Worm (Caenorhabditis elegans) whole organism, young adult: ENCODE measurements around the gene W03A5.6.

ENCODE experiments used
- B0035.1 ChIP-seq: sonication (generic microtip); optimal IDR thresholded peaks from 2 replicates; lab custom pipeline; 2016; ENCODE audit warnings: missing genetic modification characterization, mild to moderate bottlenecking, missing compliant biosample characterization, missing genotype, missing genetic modification reagents
- C06A6.2 ChIP-seq: fragments of 200-800 bp; sonication (Bioruptor generic); conservative IDR thresholded peaks from 2 replicates; pipeline ENCODE4 v1.3.6; 2022; ENCODE audit warnings: missing genetic modification characterization, missing compliant biosample characterization
- F52B5.7 ChIP-seq: sonication (generic microtip); optimal IDR thresholded peaks from 2 replicates; lab custom pipeline; 2016; ENCODE audit warnings: mild to moderate bottlenecking, missing genetic modification characterization, missing compliant biosample characterization
- F57A8.1 ChIP-seq: fragments of 200-800 bp; sonication (Bioruptor generic); optimal IDR thresholded peaks from 2 replicates; lab custom pipeline; 2018; ENCODE audit warnings: mild to moderate bottlenecking, missing genetic modification characterization, moderate library complexity, missing compliant biosample characterization
- K11D2.4 ChIP-seq: fragments of 200-800 bp; sonication (Bioruptor generic); IDR thresholded peaks from 2 replicates; pipeline ENCODE4 v1.3.6; 2022; ENCODE audit warnings: missing genetic modification reagents, missing genetic modification characterization, missing compliant biosample characterization
- K12H6.12 ChIP-seq: fragments of 200-800 bp; sonication (Bioruptor generic); optimal IDR thresholded peaks from 2 replicates; lab custom pipeline; 2018; ENCODE audit warnings: mild to moderate bottlenecking, missing genetic modification characterization, missing compliant biosample characterization
- Y56A3A.18 ChIP-seq: fragments of 200-800 bp; sonication (Bioruptor generic); IDR thresholded peaks from 2 replicates; pipeline ENCODE4 v1.3.6; 2022; ENCODE audit warnings: missing genetic modification reagents, missing genetic modification characterization, missing compliant biosample characterization
- ZK185.1 ChIP-seq: sonication (generic microtip); optimal IDR thresholded peaks from 2 replicates; lab custom pipeline; 2016; ENCODE audit warnings: mild to moderate bottlenecking, missing genetic modification characterization, missing compliant biosample characterization; ENCODE audit not compliant: poor library complexity, severe bottlenecking
- akir-1 ChIP-seq: fragments of 200-800 bp; sonication (Bioruptor generic); optimal IDR thresholded peaks from 2 replicates; lab custom pipeline; 2018; ENCODE audit warnings: mild to moderate bottlenecking, missing genetic modification characterization, moderate library complexity, missing compliant biosample characterization
- atf-7 ChIP-seq: sonication (generic microtip); optimal IDR thresholded peaks from 2 replicates; lab custom pipeline; 2017; ENCODE audit warnings: mild to moderate bottlenecking, missing genetic modification characterization, missing compliant biosample characterization
- bed-1 ChIP-seq: fragments of 200-800 bp; sonication (Bioruptor generic); IDR thresholded peaks from 2 replicates; pipeline ENCODE4 v1.3.6; 2022; ENCODE audit warnings: missing genetic modification reagents, missing genetic modification characterization, missing compliant biosample characterization
- bed-2 ChIP-seq: fragments of 200-800 bp; sonication (Bioruptor generic); IDR thresholded peaks from 2 replicates; pipeline ENCODE4 v1.3.6; 2022; ENCODE audit warnings: missing genetic modification reagents, missing genetic modification characterization, missing compliant biosample characterization
- ceh-40 ChIP-seq: fragments of 200-800 bp; sonication (Bioruptor generic); IDR thresholded peaks from 2 replicates; pipeline ENCODE4 v1.3.6; 2022; ENCODE audit warnings: missing genetic modification characterization, missing compliant biosample characterization
- ceh-58 ChIP-seq: fragments of 200-800 bp; sonication (Bioruptor generic); IDR thresholded peaks from 2 replicates; pipeline ENCODE4 v1.3.6; 2022; ENCODE audit warnings: missing genetic modification characterization, missing compliant biosample characterization
- egl-44 ChIP-seq: fragments of 200-800 bp; sonication (Bioruptor generic); IDR thresholded peaks from 2 replicates; pipeline ENCODE4 v1.3.6; 2022; ENCODE audit warnings: missing genetic modification reagents, missing genetic modification characterization, missing compliant biosample characterization
- egrh-3 ChIP-seq: fragments of 200-800 bp; sonication (Bioruptor generic); IDR thresholded peaks from 2 replicates; pipeline ENCODE4 v1.3.6; 2022; ENCODE audit warnings: missing genetic modification reagents, missing genetic modification characterization, missing compliant biosample characterization
- ets-4 ChIP-seq: fragments of 200-800 bp; sonication (Bioruptor generic); optimal IDR thresholded peaks from 2 replicates; lab custom pipeline; 2018; ENCODE audit warnings: mild to moderate bottlenecking, missing genetic modification characterization, missing compliant biosample characterization
- lin-26 ChIP-seq: fragments of 200-800 bp; sonication (Bioruptor generic); IDR thresholded peaks from 2 replicates; pipeline ENCODE4 v1.3.6; 2022; ENCODE audit warnings: missing genetic modification reagents, missing genetic modification characterization, missing compliant biosample characterization
- lin-35 ChIP-seq, 3 experiments: fragments of 150-350 bp in 2 of 3; sonication (generic microtip) in 1 of 3; optimal IDR thresholded peaks; 2 replicates each; lab custom pipeline; 2014 to 2018; ENCODE audit warnings: missing biosample characterization in 3 of 3, missing genetic modification characterization in 3 of 3, missing genetic modification reagents in 3 of 3
- mxl-1 ChIP-seq: sonication (generic microtip); optimal IDR thresholded peaks from 2 replicates; lab custom pipeline; 2016; ENCODE audit warnings: missing genetic modification characterization, missing compliant biosample characterization
- nfya-2 ChIP-seq: fragments of 200-800 bp; sonication (Bioruptor generic); IDR thresholded peaks from 2 replicates; pipeline ENCODE4 v1.3.6; 2022; ENCODE audit warnings: missing genetic modification reagents, missing genetic modification characterization, missing compliant biosample characterization
- pbrm-1 ChIP-seq: fragments of 200-800 bp; sonication (Bioruptor generic); IDR thresholded peaks from 2 replicates; pipeline ENCODE4 v1.3.6; 2022; ENCODE audit warnings: missing genetic modification reagents, missing genetic modification characterization, missing compliant biosample characterization
- sea-2 ChIP-seq: fragments of 200-800 bp; sonication (Bioruptor generic); IDR thresholded peaks from 2 replicates; pipeline ENCODE4 v1.3.6; 2022; ENCODE audit warnings: missing genetic modification characterization, missing compliant biosample characterization
- snpc-1.1 ChIP-seq: sonication (generic microtip); optimal IDR thresholded peaks from 2 replicates; lab custom pipeline; 2017; ENCODE audit warnings: missing genetic modification characterization, mild to moderate bottlenecking, missing compliant biosample characterization, antibody characterized with exemption, moderate library complexity, missing genotype, missing genetic modification reagents; ENCODE audit not compliant: insufficient read depth
- tlf-1 ChIP-seq: fragments of 200-800 bp; sonication (Bioruptor generic); optimal IDR thresholded peaks from 2 replicates; lab custom pipeline; 2018; ENCODE audit warnings: mild to moderate bottlenecking, missing genetic modification characterization, missing compliant biosample characterization
- ztf-18 ChIP-seq: sonication (generic microtip); optimal IDR thresholded peaks from 2 replicates; lab custom pipeline; 2016; ENCODE audit warnings: missing genotype, mild to moderate bottlenecking, missing genetic modification characterization, missing compliant biosample characterization
- ztf-26 ChIP-seq: sonication (generic microtip); optimal IDR thresholded peaks from 2 replicates; lab custom pipeline; 2017; ENCODE audit warnings: missing genetic modification characterization, missing compliant biosample characterization

The W03A5.6 gene

ce11 chrIII:5388113-5388512, 52.3 kb downstream of the W03A5.6 start:
- TF ChIP-seq sea-2 (GFP tag; lab: Robert Waterston, UW), result no peak
- TF ChIP-seq ceh-58 (GFP tag; lab: Robert Waterston, UW), result no peak
- no peak for TF ChIP-seq bed-2
- no peak for TF ChIP-seq pbrm-1 (GFP tag; lab: Robert Waterston, UW)
- no peak for TF ChIP-seq ets-4 (GFP tag; lab: Kevin White, UChicago)
- no peak for TF ChIP-seq K11D2.4 (GFP tag; lab: Robert Waterston, UW)
- no peak for TF ChIP-seq C06A6.2 (GFP tag; lab: Robert Waterston, UW)

DNA sequence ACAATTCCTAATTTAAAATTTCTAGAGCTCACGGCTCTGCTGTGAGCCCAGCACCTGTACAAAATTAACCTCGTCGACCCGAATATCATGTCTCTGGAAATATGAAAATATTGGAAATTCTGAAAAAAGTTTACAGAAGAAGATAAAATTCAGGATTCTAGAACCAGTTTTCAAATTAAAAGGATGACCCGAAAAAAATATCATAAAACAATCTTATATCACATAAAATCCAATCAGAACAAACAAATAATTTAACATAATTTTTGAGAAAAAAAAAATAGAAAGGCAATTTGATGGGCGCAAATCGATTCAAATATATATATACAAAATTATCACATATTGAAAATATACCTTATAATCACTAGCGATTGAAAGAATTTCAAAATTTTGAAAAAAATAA, 55.1 kb downstream of the W03A5.6 start, which contains the start of gene Y32H12A.7:
Gene Y32H12A.7 (minus strand): TSS at position 101 of the 400 bp plus-strand sequence.
- TF ChIP-seq lin-26 (GFP tag; lab: Robert Waterston, UW) (no peak), egrh-3 (GFP tag; lab: Robert Waterston, UW) (no peak), atf-7 (tag; lab: Kevin White, UChicago) (no peak), F52B5.7 (tag; lab: Kevin White, UChicago) (no peak), Y56A3A.18 (GFP tag; lab: Robert Waterston, UW) (no peak), akir-1 (GFP tag; lab: Kevin White, UChicago) (no peak), ztf-26 (tag; lab: Kevin White, UChicago) (no peak), ztf-18 (tag; lab: Kevin White, UChicago) (no peak), K12H6.12 (tag; lab: Kevin White, UChicago) (no peak), snpc-1.1 (no peak), lin-35 (GFP tag; optimal IDR thresholded peaks at IDR 0.05; lab: Kevin White, UChicago) (no peak), ceh-40 (no peak), nfya-2 (GFP tag; lab: Robert Waterston, UW) (no peak), C06A6.2 (GFP tag; lab: Robert Waterston, UW) (no peak)

ce11 chrIII:5382073-5382472, 58.4 kb downstream of the W03A5.6 start, which contains the start of gene Y32H12A.6:
TSS of gene Y32H12A.6 (minus strand) at chrIII:5382173.
- no peak for TF ChIP-seq egl-44 (GFP tag; lab: Robert Waterston, UW)
- TF ChIP-seq B0035.1 (tag; lab: Kevin White, UChicago), result no peak
- TF ChIP-seq ZK185.1 (tag; lab: Kevin White, UChicago), result no peak
- TF ChIP-seq tlf-1 (GFP tag; lab: Kevin White, UChicago), result no peak
- no peak for TF ChIP-seq lin-26 (GFP tag; lab: Robert Waterston, UW)
- no peak for TF ChIP-seq bed-1
- TF ChIP-seq F57A8.1 (GFP tag; lab: Kevin White, UChicago), result no peak
- no peak for TF ChIP-seq mxl-1 (tag; lab: Kevin White, UChicago)
